Fruit fly (Drosophila melanogaster): Measurements from ENCODE around the gene tim.

The tim gene

dm6 chr2L:3457007-3457406 is 50.9 kb downstream of the tim start, which contains the start of the genes Cog3 and Sec5 (continued):
- TF ChIP-seq CG11902 (GFP tag; optimal IDR thresholded peaks at IDR 0.05) (peak; percentile 36), fd59A (GFP tag; optimal IDR thresholded peaks at IDR 0.05) (peak; percentile 37), CG6854 (GFP tag; optimal IDR thresholded peaks at IDR 0.05) (peak; percentile 52)

- TF ChIP-seq CG34406 (GFP tag; optimal IDR thresholded peaks at IDR 0.05) (no peak), vri (GFP tag; optimal IDR thresholded peaks at IDR 0.05) (no peak), Eip93F (GFP tag; optimal IDR thresholded peaks at IDR 0.05) (no peak), CG11902 (GFP tag; optimal IDR thresholded peaks at IDR 0.05) (no peak), CG6854 (GFP tag; optimal IDR thresholded peaks at IDR 0.05) (peak; percentile 6), CG16779 (tag; optimal IDR thresholded peaks at IDR 0.05) (no peak)
Observed at dm6 chr2L:3452286-3452685, 55.6 kb downstream of the tim start, which contains the start of gene CG12795. Gene CG12795 (plus strand): TSS chr2L:3452466.

- TF ChIP-seq CG8632 (GFP tag; optimal IDR thresholded peaks at IDR 0.05) (no peak), Eip75B (GFP tag; optimal IDR thresholded peaks at IDR 0.05) (no peak), topi (GFP tag; optimal IDR thresholded peaks at IDR 0.05) (no peak), Sox15 (GFP tag; optimal IDR thresholded peaks at IDR 0.05) (no peak), CG3919 (GFP tag; optimal IDR thresholded peaks at IDR 0.05) (no peak), Sox14 (GFP tag; optimal IDR thresholded peaks at IDR 0.05) (no peak), vri (GFP tag; optimal IDR thresholded peaks at IDR 0.05) (no peak), pdm3 (GFP tag; optimal IDR thresholded peaks at IDR 0.05) (no peak), CG16779 (tag; optimal IDR thresholded peaks at IDR 0.05) (no peak), eg (GFP tag; IDR thresholded peaks at IDR 0.05) (no peak), fd59A (GFP tag; optimal IDR thresholded peaks at IDR 0.05) (no peak)
Observed at dm6 chr2L:3449555-3450320, 58.2 kb downstream of the tim start, which contains the start of gene Snx1. Gene Snx1 (plus strand): TSS chr2L:3449683.

dm6 chr2L:3445655-3446054 is 62.3 kb downstream of the tim start, which contains the start of gene CG2772:
Gene CG2772 (plus strand): TSS chr2L:3445992.
- no peak for TF ChIP-seq Ets96B (tag; optimal IDR thresholded peaks at IDR 0.05)
- no peak for TF ChIP-seq Met (GFP tag; optimal IDR thresholded peaks at IDR 0.05)

- TF ChIP-seq CG11762 (GFP tag; optimal IDR thresholded peaks at IDR 0.05; ENCODE audit: insufficient read depth) (peak; percentile 68), achi (GFP tag; optimal IDR thresholded peaks at IDR 0.05) (peak; percentile 76), CG6276 (GFP tag; optimal IDR thresholded peaks at IDR 0.05) (no peak), spab (GFP tag; optimal IDR thresholded peaks at IDR 0.05) (no peak), Ets96B (tag; optimal IDR thresholded peaks at IDR 0.05) (peak; percentile 71), CG11902 (GFP tag; optimal IDR thresholded peaks at IDR 0.05) (peak; percentile 52), lz (GFP tag; optimal IDR thresholded peaks at IDR 0.05) (peak; percentile 66), cyc (GFP tag; optimal IDR thresholded peaks at IDR 0.05) (peak; percentile 72), CG16779 (tag; optimal IDR thresholded peaks at IDR 0.05) (peak; percentile 44), Lpt (GFP tag; optimal IDR thresholded peaks at IDR 0.05) (peak; percentile 76), CG4318 (GFP tag; optimal IDR thresholded peaks at IDR 0.05) (no peak), CG11294 (GFP tag; IDR thresholded peaks at IDR 0.05) (peak; percentile 59), CG6792 (GFP tag; optimal IDR thresholded peaks at IDR 0.05) (peak; percentile 55), fd59A (GFP tag; optimal IDR thresholded peaks at IDR 0.05) (peak; percentile 58), Eip78C (GFP tag) (peak; percentile 90), CG6854 (GFP tag; optimal IDR thresholded peaks at IDR 0.05) (peak; percentile 8), Sox15 (GFP tag; optimal IDR thresholded peaks at IDR 0.05) (peak; percentile 46), CG15336 (GFP tag; IDR thresholded peaks at IDR 0.05) (peak; percentile 87), Hr38 (GFP tag; optimal IDR thresholded peaks at IDR 0.05) (no peak), acj6 (GFP tag; optimal IDR thresholded peaks at IDR 0.05) (peak; percentile 76), CG8119 (GFP tag; IDR thresholded peaks at IDR 0.05) (peak; percentile 83), eg (GFP tag; IDR thresholded peaks at IDR 0.05) (peak; percentile 85), CG31627 (GFP tag; optimal IDR thresholded peaks at IDR 0.05) (peak; percentile 72), Gug (GFP tag; IDR thresholded peaks at IDR 0.05) (peak; percentile 73), CG10669 (GFP tag; optimal IDR thresholded peaks at IDR 0.05) (no peak), CG3919 (GFP tag; optimal IDR thresholded peaks at IDR 0.05) (peak; percentile 84), Sox14 (GFP tag; optimal IDR thresholded peaks at IDR 0.05) (peak; percentile 77), net (GFP tag; optimal IDR thresholded peaks at IDR 0.05) (no peak), CG7368 (GFP tag; optimal IDR thresholded peaks at IDR 0.05) (peak; percentile 68), CG6808 (GFP tag; optimal IDR thresholded peaks at IDR 0.05) (no peak), Met (GFP tag; optimal IDR thresholded peaks at IDR 0.05) (peak; percentile 65), CG1621 (tag; optimal IDR thresholded peaks at IDR 0.05) (peak; percentile 74), Eip75B (GFP tag; optimal IDR thresholded peaks at IDR 0.05) (no peak), CG8319 (GFP tag; optimal IDR thresholded peaks at IDR 0.05) (no peak), topi (GFP tag; optimal IDR thresholded peaks at IDR 0.05) (peak; percentile 62)
Observed at dm6 chr2L:3444789-3445188, 63.1 kb downstream of the tim start.
